Fruit fly (Drosophila melanogaster) whole organism, embryonic: Measurements from ENCODE around the gene CG17199.
A peak's percentile ranks its signal among the peaks of the same experiment; 100 is the strongest.

Source experiments
- Asciz ChIP-seq: fragments of 200-800 bp; sonication (Bioruptor generic); optimal IDR thresholded peaks from 2 replicates; lab custom pipeline; 2017; ENCODE audit warnings: missing biosample characterization, mild to moderate bottlenecking, missing genetic modification characterization, missing genetic modification reagents
- CG10267 ChIP-seq: fragments of 200-800 bp; sonication (Bioruptor generic); optimal IDR thresholded peaks from 2 replicates; lab custom pipeline; 2018; ENCODE audit warnings: missing biosample characterization, mild to moderate bottlenecking, missing genetic modification characterization, moderate library complexity
- CG12236 ChIP-seq: fragments of 200-800 bp; sonication (Bioruptor generic); optimal IDR thresholded peaks from 2 replicates; lab custom pipeline; 2016; ENCODE audit warnings: missing biosample characterization, missing genetic modification characterization
- CG14441 ChIP-seq: fragments of 200-800 bp; sonication (Bioruptor generic); IDR thresholded peaks from 2 replicates; pipeline ENCODE4 v1.3.6; 2022; ENCODE audit warnings: missing biosample characterization, missing genetic modification characterization
- CG15514 ChIP-seq: fragments of 200-800 bp; sonication (Bioruptor generic); optimal IDR thresholded peaks from 3 replicates; lab custom pipeline; 2017; ENCODE audit warnings: missing biosample characterization, missing genetic modification characterization, mild to moderate bottlenecking, moderate library complexity, missing genetic modification reagents
- CG16863 ChIP-seq: fragments of 200-800 bp; sonication (Bioruptor generic); optimal IDR thresholded peaks from 3 replicates; lab custom pipeline; 2016; ENCODE audit warnings: missing biosample characterization, missing genetic modification characterization
- CG17186 ChIP-seq: fragments of 200-800 bp; sonication (Bioruptor generic); optimal IDR thresholded peaks from 3 replicates; lab custom pipeline; 2017; ENCODE audit warnings: missing biosample characterization, missing genetic modification reagents, missing genetic modification characterization
- CG17568 ChIP-seq: fragments of 200-800 bp; sonication (Bioruptor generic); optimal IDR thresholded peaks from 2 replicates; lab custom pipeline; 2018; ENCODE audit warnings: missing biosample characterization, mild to moderate bottlenecking, missing genetic modification characterization, moderate library complexity
- CG17802 ChIP-seq: fragments of 200-800 bp; sonication (Bioruptor generic); optimal IDR thresholded peaks from 2 replicates; lab custom pipeline; 2018; ENCODE audit warnings: missing biosample characterization, mild to moderate bottlenecking, missing genetic modification characterization, moderate library complexity
- CG17912 ChIP-seq: fragments of 200-800 bp; sonication (Bioruptor generic); optimal IDR thresholded peaks from 2 replicates; lab custom pipeline; 2018; ENCODE audit warnings: missing biosample characterization, mild to moderate bottlenecking, missing genetic modification characterization
- CG18011 ChIP-seq: fragments of 200-800 bp; sonication (Bioruptor generic); optimal IDR thresholded peaks from 2 replicates; lab custom pipeline; 2017; ENCODE audit warnings: missing biosample characterization, missing genetic modification characterization, mild to moderate bottlenecking, moderate library complexity, missing genotype
- CG2199 ChIP-seq: fragments of 200-800 bp; sonication (Bioruptor generic); IDR thresholded peaks from 3 replicates; pipeline ENCODE4 v1.3.6; 2022; ENCODE audit warnings: missing biosample characterization, missing genetic modification characterization
- CG31441 ChIP-seq: fragments of 200-800 bp; sonication (Bioruptor generic); IDR thresholded peaks from 2 replicates; pipeline ENCODE4 v1.3.6; 2022; ENCODE audit warnings: missing biosample characterization, missing genetic modification characterization
- CG3163 ChIP-seq: fragments of 200-800 bp; sonication (Bioruptor generic); optimal IDR thresholded peaks from 3 replicates; lab custom pipeline; 2016; ENCODE audit warnings: missing biosample characterization, missing genetic modification characterization
- CG34224 ChIP-seq: fragments of 200-800 bp; sonication (Bioruptor generic); IDR thresholded peaks from 3 replicates; pipeline ENCODE4 v1.3.6; 2022; ENCODE audit warnings: missing biosample characterization, missing genetic modification characterization; ENCODE audit not compliant: partially characterized antibody
- CG3838 ChIP-seq: fragments of 200-800 bp; sonication (Bioruptor generic); optimal IDR thresholded peaks from 3 replicates; lab custom pipeline; 2016; ENCODE audit warnings: missing biosample characterization, missing genetic modification characterization
- CG4404 ChIP-seq: fragments of 200-800 bp; sonication (Bioruptor generic); IDR thresholded peaks from 2 replicates; pipeline ENCODE4 v1.3.6; 2022; ENCODE audit warnings: missing biosample characterization, missing genetic modification characterization
- CG4730 ChIP-seq: fragments of 200-800 bp; sonication (Bioruptor generic); IDR thresholded peaks from 2 replicates; pipeline ENCODE4 v1.3.6; 2022; ENCODE audit warnings: missing biosample characterization, missing genetic modification characterization
- CG8290 ChIP-seq, 3 experiments: fragments of 200-800 bp; sonication (Bioruptor generic); optimal IDR thresholded peaks; 2 replicates each; lab custom pipeline; 2016 to 2019; ENCODE audit warnings: missing biosample characterization in 3 of 3, missing genetic modification characterization in 3 of 3, mild to moderate bottlenecking in 2 of 3, moderate library complexity in 1 of 3
- CG8478 ChIP-seq: fragments of >200 bp; optimal IDR thresholded peaks from 2 replicates; lab custom pipeline; 2018
- CG8944 ChIP-seq: fragments of 200-800 bp; sonication (Bioruptor generic); optimal IDR thresholded peaks from 3 replicates; lab custom pipeline; 2016; ENCODE audit warnings: missing biosample characterization, missing genetic modification characterization
- CG9215 ChIP-seq: fragments of 200-800 bp; sonication (Bioruptor generic); IDR thresholded peaks from 2 replicates; pipeline ENCODE4 v1.3.6; 2022; ENCODE audit warnings: missing biosample characterization, missing genetic modification characterization
- CG9817 ChIP-seq: fragments of 200-800 bp; sonication (Bioruptor generic); optimal IDR thresholded peaks from 2 replicates; lab custom pipeline; 2018; ENCODE audit warnings: missing biosample characterization, mild to moderate bottlenecking, missing genetic modification characterization, moderate library complexity
- Dbx ChIP-seq: fragments of 200-800 bp; sonication (Bioruptor generic); IDR thresholded peaks from 3 replicates; pipeline ENCODE4 v1.3.6; 2022; ENCODE audit warnings: missing biosample characterization, missing genetic modification characterization
- Dip2 ChIP-seq: fragments of 200-800 bp; sonication (Bioruptor generic); IDR thresholded peaks from 2 replicates; pipeline ENCODE4 v1.3.6; 2022; ENCODE audit warnings: missing biosample characterization, missing genetic modification characterization
- Doc2 ChIP-seq: fragments of 200-800 bp; sonication (Bioruptor generic); IDR thresholded peaks from 2 replicates; pipeline ENCODE4 v1.3.6; 2022; ENCODE audit warnings: missing biosample characterization, missing genetic modification characterization
- E2f1 ChIP-seq: fragments of 200-800 bp; sonication (Bioruptor generic); IDR thresholded peaks from 2 replicates; pipeline ENCODE4 v1.3.6; 2022; ENCODE audit warnings: missing biosample characterization, missing genetic modification characterization
- Ets65A ChIP-seq: fragments of 200-800 bp; sonication (Bioruptor generic); peaks from one replicate; lab custom pipeline; 2016; ENCODE audit warnings: missing biosample characterization, missing genetic modification characterization
- Lhr ChIP-seq: fragments of 200-800 bp; sonication (Bioruptor generic); optimal IDR thresholded peaks from 3 replicates; lab custom pipeline; 2017; ENCODE audit warnings: mild to moderate bottlenecking, missing biosample characterization, missing genetic modification reagents, missing genetic modification characterization
- Mad ChIP-seq: fragments of 200-800 bp; sonication (Bioruptor generic); optimal IDR thresholded peaks from 2 replicates; lab custom pipeline; 2016; ENCODE audit warnings: missing biosample characterization, missing genetic modification characterization
- Opbp ChIP-seq: fragments of 200-800 bp; sonication (Bioruptor generic); IDR thresholded peaks from 3 replicates; pipeline ENCODE4 v1.3.6; 2022; ENCODE audit warnings: missing biosample characterization, missing genetic modification characterization; ENCODE audit not compliant: partially characterized antibody
- Scr ChIP-seq: fragments of 200-800 bp; sonication (Bioruptor generic); IDR thresholded peaks from 2 replicates; pipeline ENCODE4 v1.3.6; 2022; ENCODE audit warnings: missing biosample characterization, missing genetic modification characterization; ENCODE audit not compliant: partially characterized antibody
- Sox102F ChIP-seq: fragments of 200-800 bp; sonication (Bioruptor generic); optimal IDR thresholded peaks from 2 replicates; lab custom pipeline; 2018; ENCODE audit warnings: missing biosample characterization, mild to moderate bottlenecking, missing genetic modification characterization, moderate library complexity
- amos ChIP-seq: fragments of 200-800 bp; sonication (Bioruptor generic); IDR thresholded peaks from 2 replicates; pipeline ENCODE4 v1.3.6; 2022; ENCODE audit warnings: missing biosample characterization, missing genetic modification characterization; ENCODE audit not compliant: partially characterized antibody
- bcd ChIP-seq: fragments of 200-800 bp; sonication (Bioruptor generic); optimal IDR thresholded peaks from 2 replicates; lab custom pipeline; 2017; ENCODE audit warnings: missing biosample characterization, mild to moderate bottlenecking, missing genetic modification characterization
- cg ChIP-seq: fragments of 200-800 bp; sonication (Bioruptor generic); optimal IDR thresholded peaks from 3 replicates; lab custom pipeline; 2019; ENCODE audit warnings: missing biosample characterization, mild to moderate bottlenecking, missing genetic modification characterization, moderate library complexity
- fd102C ChIP-seq: fragments of 200-800 bp; sonication (Bioruptor generic); optimal IDR thresholded peaks from 2 replicates; lab custom pipeline; 2018; ENCODE audit warnings: missing biosample characterization, mild to moderate bottlenecking, missing genetic modification characterization, moderate library complexity
- ham ChIP-seq: fragments of 200-800 bp; sonication (Bioruptor generic); IDR thresholded peaks from 2 replicates; pipeline ENCODE4 v1.3.6; 2022; ENCODE audit warnings: missing biosample characterization, missing genetic modification characterization
- kah ChIP-seq: fragments of 200-800 bp; sonication (Bioruptor generic); optimal IDR thresholded peaks from 2 replicates; lab custom pipeline; 2018; ENCODE audit warnings: missing biosample characterization, mild to moderate bottlenecking, missing genetic modification characterization
- lmd ChIP-seq: fragments of 200-800 bp; sonication (Bioruptor generic); IDR thresholded peaks from 2 replicates; pipeline ENCODE4 v1.3.6; 2022; ENCODE audit warnings: missing biosample characterization, missing genetic modification characterization
- nerfin-2 ChIP-seq: fragments of 200-800 bp; sonication (Bioruptor generic); IDR thresholded peaks from 2 replicates; pipeline ENCODE4 v1.3.6; 2022; ENCODE audit warnings: missing biosample characterization, missing genetic modification characterization; ENCODE audit not compliant: partially characterized antibody
- nom ChIP-seq: fragments of 200-800 bp; sonication (Bioruptor generic); optimal IDR thresholded peaks from 2 replicates; lab custom pipeline; 2017; ENCODE audit warnings: missing biosample characterization, missing genetic modification characterization, mild to moderate bottlenecking, moderate library complexity, missing genetic modification reagents
- pfk ChIP-seq: fragments of 200-800 bp; sonication (Bioruptor generic); optimal IDR thresholded peaks from 2 replicates; lab custom pipeline; 2018; ENCODE audit warnings: missing biosample characterization, mild to moderate bottlenecking, missing genetic modification characterization, moderate library complexity
- rib ChIP-seq: fragments of 200-800 bp; sonication (Bioruptor generic); IDR thresholded peaks from 2 replicates; pipeline ENCODE4 v1.3.6; 2022; ENCODE audit warnings: missing biosample characterization, missing genetic modification characterization
- row ChIP-seq: fragments of 200-800 bp; sonication (Bioruptor generic); IDR thresholded peaks from 3 replicates; pipeline ENCODE4 v1.3.6; 2022; ENCODE audit warnings: missing biosample characterization, missing genetic modification characterization
- run ChIP-seq: fragments of 200-800 bp; sonication (Bioruptor generic); optimal IDR thresholded peaks from 3 replicates; lab custom pipeline; 2018; ENCODE audit warnings: missing biosample characterization, mild to moderate bottlenecking, missing genetic modification characterization
- sob ChIP-seq: fragments of 200-800 bp; sonication (Bioruptor generic); IDR thresholded peaks from 2 replicates; pipeline ENCODE4 v1.3.6; 2022; ENCODE audit warnings: missing biosample characterization, missing genetic modification characterization
- tna ChIP-seq: fragments of 200-800 bp; sonication (Bioruptor generic); IDR thresholded peaks from 2 replicates; pipeline ENCODE4 v1.3.6; 2022; ENCODE audit warnings: missing biosample characterization, missing genetic modification characterization; ENCODE audit not compliant: partially characterized antibody

The CG17199 gene

DNA sequence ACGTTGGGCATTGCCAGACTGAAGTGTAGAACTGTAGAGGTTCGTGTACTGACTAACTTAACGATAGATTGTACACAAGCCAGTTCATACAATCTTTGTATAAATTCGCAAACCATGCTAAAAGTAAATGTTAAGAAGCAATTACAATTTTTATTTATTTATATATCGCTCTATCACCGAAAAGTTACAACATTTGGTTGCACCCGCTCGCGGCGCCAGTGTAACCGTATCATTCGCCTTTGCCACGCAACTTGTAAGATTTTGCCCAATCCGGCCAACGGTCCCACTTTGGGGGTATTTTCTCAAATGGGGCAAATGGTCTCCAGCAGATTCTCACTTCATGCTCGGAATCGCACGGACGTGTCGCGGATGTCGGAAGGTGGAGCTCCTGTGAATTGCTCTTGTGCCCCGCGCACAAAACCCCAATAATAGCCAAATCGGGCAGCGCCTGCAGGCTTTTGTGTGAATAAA lies 42.9 kb upstream of the CG17199 start, which contains the start of gene cic (continued):
- TF ChIP-seq Opbp (peak; percentile 56; the same call in 1 of the 3 replicates), CG17912 (GFP tag; lab: Kevin White, UChicago) (peak; percentile 23), nom (GFP tag; lab: Kevin White, UChicago) (peak; percentile 56), CG14441 (GFP tag; lab: Robert Waterston, UW) (no peak), sob (GFP tag; lab: Robert Waterston, UW) (peak; percentile 49; the same call in 1 of the 2 replicates), CG9215 (GFP tag; lab: Robert Waterston, UW) (peak; percentile 98), CG10267 (peak; percentile 45), CG17568 (GFP tag; lab: Kevin White, UChicago) (no peak), CG12236 (GFP tag; lab: Kevin White, UChicago) (no peak), lmd (GFP tag; lab: Robert Waterston, UW) (no peak; the same call in 1 of the 2 replicates), E2f1 (GFP tag; lab: Robert Waterston, UW) (no peak), CG3838 (GFP tag; lab: Kevin White, UChicago) (no peak), Lhr (GFP tag; lab: Kevin White, UChicago) (peak; percentile 92), nerfin-2 (peak; percentile 54; the same call in 1 of the 2 replicates), pfk (no peak), CG15514 (peak; percentile 52), amos (GFP tag; lab: Robert Waterston, UW) (peak; percentile 46; the same call in 1 of the 2 replicates), CG34224 (GFP tag; lab: Robert Waterston, UW) (peak; percentile 44; the same call in 2 of the 3 replicates), CG8290 (GFP tag; optimal IDR thresholded peaks at IDR 0.05; lab: Kevin White, UChicago) (no peak), CG8290 (tag; optimal IDR thresholded peaks at IDR 0.05; lab: Kevin White, UChicago) (peak in 1 of 2 experiments; percentile 5), CG8944 (no peak), kah (GFP tag; lab: Kevin White, UChicago) (no peak), CG17802 (peak; percentile 60), run (tag; lab: Kevin White, UChicago) (no peak), CG16863 (GFP tag; lab: Kevin White, UChicago) (no peak), tna (GFP tag; lab: Robert Waterston, UW) (no peak; the same call in 1 of the 2 replicates), Mad (GFP tag; lab: Kevin White, UChicago) (no peak), fd102C (GFP tag; lab: Kevin White, UChicago) (peak; percentile 34), CG17186 (GFP tag; lab: Kevin White, UChicago) (no peak), Scr (peak; percentile 61), Asciz (GFP tag; lab: Kevin White, UChicago) (no peak), Dbx (peak; percentile 42; the same call in 2 of the 3 replicates), CG31441 (GFP tag; lab: Robert Waterston, UW) (no peak), CG3163 (GFP tag; lab: Kevin White, UChicago) (no peak), rib (peak; percentile 55), Doc2 (GFP tag; lab: Robert Waterston, UW) (no peak), Sox102F (no peak), row (GFP tag; lab: Robert Waterston, UW) (peak; percentile 40), CG9817 (tag; lab: Kevin White, UChicago) (no peak), cg (no peak)

DNA sequence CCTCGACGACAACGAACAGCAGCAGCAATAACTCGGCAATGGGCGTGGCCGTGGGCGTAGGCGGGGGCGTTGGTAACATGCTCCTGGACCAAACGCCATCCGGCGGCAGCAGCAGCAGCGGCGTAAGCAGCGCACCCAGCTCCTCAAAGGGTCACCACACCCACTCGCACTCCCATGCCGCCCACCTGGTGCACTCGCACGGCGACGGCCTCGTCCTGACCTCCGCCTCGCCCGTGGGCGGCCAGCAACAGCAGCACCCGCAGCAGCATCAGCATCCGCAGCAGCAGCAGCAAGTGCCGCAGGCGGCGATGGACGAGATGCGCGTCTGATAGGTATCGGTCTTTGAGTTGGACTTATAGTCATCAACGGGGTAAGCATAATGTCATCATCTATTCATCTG lies 28.4 kb upstream of the CG17199 start:
- TF ChIP-seq Dip2 (GFP tag; lab: Robert Waterston, UW) = 0 out of 2 replicates have a peak, but pooled peaks have one; percentile 20
- TF ChIP-seq CG4730 (GFP tag; lab: Robert Waterston, UW) = no peak
- TF ChIP-seq bcd (GFP tag; lab: Kevin White, UChicago) = no peak
- peak; percentile 67 for TF ChIP-seq Ets65A
- 0 out of 2 replicates have a peak, but pooled peaks have one; percentile 19 for TF ChIP-seq CG4404 (GFP tag; lab: Robert Waterston, UW)
- TF ChIP-seq CG8478 (lab: Kevin White, UChicago) = peak; percentile 76
- TF ChIP-seq ham (GFP tag; lab: Robert Waterston, UW) = 0 out of 2 replicates have a peak, but pooled peaks have one; percentile 29
- 0 out of 2 replicates have a peak, but pooled peaks have one; percentile 36 for TF ChIP-seq Doc2 (GFP tag; lab: Robert Waterston, UW)
- TF ChIP-seq CG2199 (GFP tag; lab: Robert Waterston, UW) = no peak
- TF ChIP-seq CG18011 = no peak
